Fruit fly (Drosophila melanogaster) whole organism, wandering third instar larva: ENCODE data around the gene Atg18a.

Experiments
- Abd-B ChIP-seq: fragments of >200 bp; optimal IDR thresholded peaks from 2 replicates; lab custom pipeline; 2017; ENCODE audit warnings: missing biosample characterization, missing genetic modification characterization
- CG9705 ChIP-seq: fragments of 200-800 bp; sonication (Bioruptor generic); optimal IDR thresholded peaks from 2 replicates; lab custom pipeline; 2018; ENCODE audit warnings: missing biosample characterization, mild to moderate bottlenecking, missing genetic modification characterization
- CrebA ChIP-seq: fragments of 200-800 bp; sonication (Bioruptor generic); optimal IDR thresholded peaks from 2 replicates; lab custom pipeline; 2016; ENCODE audit warnings: missing biosample characterization, mild to moderate bottlenecking, missing genetic modification characterization, borderline replicate concordance
- Dfd ChIP-seq: fragments of >200 bp; optimal IDR thresholded peaks from 2 replicates; lab custom pipeline; 2017; ENCODE audit warnings: missing biosample characterization, missing genetic modification characterization
- Dif ChIP-seq: fragments of 200-275, 200-300 bp; sonication (Bioruptor generic); optimal IDR thresholded peaks from 2 replicates; lab custom pipeline; 2018; ENCODE audit warnings: missing biosample characterization, missing genetic modification characterization; ENCODE audit not compliant: partially characterized antibody
- GATAd ChIP-seq: sonication (Bioruptor generic); optimal IDR thresholded peaks from 2 replicates; lab custom pipeline; 2016; ENCODE audit warnings: missing biosample characterization, missing genetic modification characterization
- HLH106 ChIP-seq: fragments of 200-800 bp; optimal IDR thresholded peaks from 3 replicates; lab custom pipeline; 2019; ENCODE audit warnings: missing biosample characterization, mild to moderate bottlenecking, missing genetic modification characterization, moderate library complexity
- Hnf4 ChIP-seq: fragments of 200-800 bp; sonication (Bioruptor generic); optimal IDR thresholded peaks from 2 replicates; lab custom pipeline; 2016; ENCODE audit warnings: missing biosample characterization, mild to moderate bottlenecking, missing genetic modification characterization
- Hr78 ChIP-seq: fragments of >200 bp; optimal IDR thresholded peaks from 2 replicates; lab custom pipeline; 2017; ENCODE audit warnings: missing biosample characterization, missing genetic modification characterization
- Hr83 ChIP-seq: fragments of 200-300 bp; sonication (Bioruptor generic); optimal IDR thresholded peaks from 2 replicates; lab custom pipeline; 2016; ENCODE audit warnings: missing biosample characterization, mild to moderate bottlenecking, missing genetic modification characterization, moderate library complexity; ENCODE audit not compliant: poor library complexity, severe bottlenecking
- Jra ChIP-seq: sonication (Bioruptor generic); optimal IDR thresholded peaks from 2 replicates; lab custom pipeline; 2016; ENCODE audit warnings: missing biosample characterization, missing genetic modification characterization
- Mio ChIP-seq: sonication (Bioruptor generic); optimal IDR thresholded peaks from 2 replicates; lab custom pipeline; 2016; ENCODE audit warnings: missing biosample characterization, missing genetic modification characterization
- Myc ChIP-seq: fragments of >200 bp; optimal IDR thresholded peaks from 2 replicates; lab custom pipeline; 2017
- N ChIP-seq: fragments of >200 bp; optimal IDR thresholded peaks from 2 replicates; lab custom pipeline; 2018; ENCODE audit warnings: missing biosample characterization, missing external identifiers, missing genetic modification characterization
- OdsH ChIP-seq: fragments of 200-800 bp; sonication (Bioruptor generic); optimal IDR thresholded peaks from 2 replicates; lab custom pipeline; 2016; ENCODE audit warnings: missing biosample characterization, mild to moderate bottlenecking, missing genetic modification characterization
- Rel ChIP-seq, 2 experiments: fragments of 200-800 bp; sonication (Bioruptor generic) in 1 of 2; optimal IDR thresholded peaks; 2 replicates in 1 of 2; 3 replicates in 1 of 2; lab custom pipeline; 2016 to 2019; ENCODE audit warnings: mild to moderate bottlenecking in 2 of 2, missing biosample characterization in 2 of 2, missing genetic modification characterization in 2 of 2, moderate library complexity in 1 of 2
- Sp1 ChIP-seq: fragments of 200-800 bp; sonication (Bioruptor generic); optimal IDR thresholded peaks from 3 replicates; lab custom pipeline; 2019; ENCODE audit warnings: missing biosample characterization, mild to moderate bottlenecking, missing genetic modification characterization, moderate library complexity
- br ChIP-seq: fragments of 200-800 bp; sonication (Bioruptor generic); optimal IDR thresholded peaks from 2 replicates; lab custom pipeline; 2016; ENCODE audit warnings: missing biosample characterization, missing genetic modification characterization
- brk ChIP-seq: fragments of 200-800 bp; sonication (Bioruptor generic); optimal IDR thresholded peaks from 2 replicates; lab custom pipeline; 2016; ENCODE audit warnings: missing biosample characterization, mild to moderate bottlenecking, missing genetic modification characterization
- dsf ChIP-seq: sonication (Bioruptor generic); optimal IDR thresholded peaks from 2 replicates; lab custom pipeline; 2016; ENCODE audit warnings: missing biosample characterization, missing genetic modification characterization, borderline replicate concordance
- ey ChIP-seq: fragments of 200-800 bp; sonication (Bioruptor generic); optimal IDR thresholded peaks from 2 replicates; lab custom pipeline; 2016; ENCODE audit warnings: missing biosample characterization, missing genetic modification characterization
- foxo ChIP-seq, 2 experiments: fragments of 200-800 bp; sonication (Bioruptor generic); optimal IDR thresholded peaks; 2 replicates in 1 of 2; 3 replicates in 1 of 2; lab custom pipeline; 2016 to 2017; ENCODE audit warnings: missing biosample characterization in 2 of 2, missing genetic modification characterization in 2 of 2
- fru ChIP-seq: fragments of 200-800 bp; sonication (Bioruptor generic); optimal IDR thresholded peaks from 3 replicates; lab custom pipeline; 2016; ENCODE audit warnings: missing biosample characterization, mild to moderate bottlenecking, missing genetic modification characterization
- h ChIP-seq: fragments of 200-800 bp; sonication (Bioruptor generic); optimal IDR thresholded peaks from 3 replicates; lab custom pipeline; 2016; ENCODE audit warnings: missing biosample characterization, mild to moderate bottlenecking, missing genetic modification characterization
- jim ChIP-seq: fragments of 175-275, 200-325 bp; sonication (Bioruptor generic); optimal IDR thresholded peaks from 2 replicates; lab custom pipeline; 2016; ENCODE audit warnings: missing biosample characterization, mild to moderate bottlenecking, missing genetic modification characterization
- lola ChIP-seq: fragments of >200 bp; optimal IDR thresholded peaks from 2 replicates; lab custom pipeline; 2017; ENCODE audit warnings: missing biosample characterization, missing genetic modification characterization
- pan ChIP-seq: fragments of >200 bp; optimal IDR thresholded peaks from 2 replicates; lab custom pipeline; 2017
- psq ChIP-seq: fragments of 200-800 bp; sonication (Bioruptor generic); optimal IDR thresholded peaks from 3 replicates; lab custom pipeline; 2017; ENCODE audit warnings: missing biosample characterization, mild to moderate bottlenecking, missing genetic modification characterization, moderate library complexity
- rgr ChIP-seq: fragments of 200-800 bp; sonication (Bioruptor generic); optimal IDR thresholded peaks from 3 replicates; lab custom pipeline; 2016; ENCODE audit warnings: missing biosample characterization, mild to moderate bottlenecking, missing genetic modification characterization
- woc ChIP-seq: sonication (Bioruptor generic); optimal IDR thresholded peaks from 2 replicates; lab custom pipeline; 2016; ENCODE audit warnings: missing biosample characterization, mild to moderate bottlenecking, missing genetic modification characterization

Gene Atg18a

dm6 chr3L:8211590-8211989 lies 24.9 kb downstream of the Atg18a start, which contains the start of gene CG8006:
Gene CG8006, plus strand, starts transcription at chr3L:8211890.
- TF ChIP-seq Sp1 (GFP tag; lab: Kevin White, UChicago) (no peak), br (GFP tag; lab: Kevin White, UChicago) (no peak), woc (no peak), brk (GFP tag; lab: Kevin White, UChicago) (no peak), lola (GFP tag; lab: Kevin White, UChicago) (no peak), CG9705 (GFP tag; lab: Kevin White, UChicago) (no peak), jim (GFP tag; lab: Kevin White, UChicago) (no peak), rgr (GFP tag; lab: Kevin White, UChicago) (no peak), HLH106 (no peak), Dfd (GFP tag; lab: Kevin White, UChicago) (no peak), pan (lab: Kevin White, UChicago) (no peak)

dm6 chr3L:8214980-8215379 lies 28.3 kb downstream of the Atg18a start, which contains the start of gene CG8012:
Gene CG8012, plus strand, starts transcription at chr3L:8215280.
- TF ChIP-seq Mio (GFP tag; lab: Kevin White, UChicago) (no peak), CrebA (no peak), HLH106 (no peak), Sp1 (GFP tag; lab: Kevin White, UChicago) (no peak), Hr78 (GFP tag; lab: Kevin White, UChicago) (no peak), woc (no peak), foxo (GFP tag; optimal IDR thresholded peaks at IDR 0.05; lab: Kevin White, UChicago) (no peak), GATAd (GFP tag; lab: Kevin White, UChicago) (no peak), lola (GFP tag; lab: Kevin White, UChicago) (no peak), psq (no peak), OdsH (no peak)

dm6 chr3L:8218883-8219282 lies 32.2 kb downstream of the Atg18a start, which contains the start of gene CG13674:
Gene CG13674, minus strand, starts transcription at chr3L:8218983.
- no peak for TF ChIP-seq Jra (GFP tag; lab: Kevin White, UChicago)
- TF ChIP-seq dsf (GFP tag; lab: Kevin White, UChicago), result no peak
- TF ChIP-seq jim (GFP tag; lab: Kevin White, UChicago), result no peak
- TF ChIP-seq Hnf4, result no peak
- TF ChIP-seq Dif (GFP tag; lab: Kevin White, UChicago), result no peak

dm6 chr3L:8219687-8220086 lies 33.0 kb downstream of the Atg18a start:
- TF ChIP-seq fru (GFP tag; lab: Kevin White, UChicago) (no peak), GATAd (GFP tag; lab: Kevin White, UChicago) (no peak)
- TF ChIP-seq, all 38 proteins: peak for 0

dm6 chr3L:8221835-8222234 lies 35.2 kb downstream of the Atg18a start, which contains the start of gene CG13678:
Gene CG13678, plus strand, starts transcription at chr3L:8222141.
- TF ChIP-seq psq, result no peak
- TF ChIP-seq pan (lab: Kevin White, UChicago), result no peak
- TF ChIP-seq Abd-B (GFP tag; lab: Kevin White, UChicago), result no peak
- no peak for TF ChIP-seq Hnf4
- TF ChIP-seq h (GFP tag; lab: Kevin White, UChicago), result no peak
- no peak for TF ChIP-seq fru (GFP tag; lab: Kevin White, UChicago)
- TF ChIP-seq foxo (GFP tag; optimal IDR thresholded peaks at IDR 0.05; lab: Kevin White, UChicago), result no peak
- no peak for TF ChIP-seq ey
- TF ChIP-seq Myc (lab: Kevin White, UChicago), result no peak
- no peak for TF ChIP-seq woc
- no peak for TF ChIP-seq Dif (GFP tag; lab: Kevin White, UChicago)
- no peak for TF ChIP-seq Rel (GFP tag; optimal IDR thresholded peaks at IDR 0.05; lab: Kevin White, UChicago)
- TF ChIP-seq Rel (tag; optimal IDR thresholded peaks at IDR 0.05; lab: Kevin White, UChicago), result no peak
- no peak for TF ChIP-seq N (GFP tag; lab: Kevin White, UChicago)
- no peak for TF ChIP-seq CrebA
- TF ChIP-seq OdsH, result no peak
- TF ChIP-seq HLH106, result no peak

- TF ChIP-seq Hnf4, result no peak
- TF ChIP-seq Hr83 (GFP tag; lab: Kevin White, UChicago), result no peak
- TF ChIP-seq Abd-B (GFP tag; lab: Kevin White, UChicago), result no peak
- TF ChIP-seq CG9705 (GFP tag; lab: Kevin White, UChicago), result no peak
- no peak for TF ChIP-seq HLH106
- TF ChIP-seq h (GFP tag; lab: Kevin White, UChicago), result no peak
- TF ChIP-seq jim (GFP tag; lab: Kevin White, UChicago), result no peak
- no peak for TF ChIP-seq Rel (GFP tag; optimal IDR thresholded peaks at IDR 0.05; lab: Kevin White, UChicago)
- no peak for TF ChIP-seq Rel (tag; optimal IDR thresholded peaks at IDR 0.05; lab: Kevin White, UChicago)
- TF ChIP-seq rgr (GFP tag; lab: Kevin White, UChicago), result no peak
- no peak for TF ChIP-seq Myc (lab: Kevin White, UChicago)
- no peak for TF ChIP-seq GATAd (GFP tag; lab: Kevin White, UChicago)
- TF ChIP-seq OdsH, result no peak
- no peak for TF ChIP-seq Sp1 (GFP tag; lab: Kevin White, UChicago)
Measured at dm6 chr3L:8228924-8229323, 42.3 kb downstream of the Atg18a start, which contains the start of gene eIF4E3. Gene eIF4E3, plus strand, starts transcription at chr3L:8229224.
